Fruit fly (Drosophila melanogaster) S2 (cell line): ENCODE results near the gene serp.
"Not testable (repeated sequence)": the region's sequence is repeated elsewhere in the genome, so short reads cannot be mapped to it uniquely, and the experiment has no call there.

ENCODE experiments used
- CG8478 ChIP-seq: fragments of >200 bp; optimal IDR thresholded peaks from 2 replicates; lab custom pipeline; 2018
- CTCF ChIP-seq, 2 experiments: fragments of >200 bp; optimal IDR thresholded peaks; 2 replicates each; lab custom pipeline; 2018

serp gene

dm6 chr3L:19707570-19708146 is at the start of gene serp:
serp (minus strand) TSS chr3L:19708015.
- TF ChIP-seq CG8478 (no peak), CTCF (optimal IDR thresholded peaks at IDR 0.05; lab: Kevin White, UChicago) (no peak)

- not testable (repeated sequence) for TF ChIP-seq CTCF (optimal IDR thresholded peaks at IDR 0.05; lab: Kevin White, UChicago); CG8478
These were observed 41.8 kb upstream of the serp start, which contains the start of gene CG42638 for dm6 chr3L:19749644-19750043. CG42638 (minus strand) TSS chr3L:19749744.

dm6 chr3L:19728694-19729093 is 20.9 kb upstream of the serp start, which contains the start of gene CG42529:
CG42529 (plus strand) TSS chr3L:19728994.
- not testable (repeated sequence) for TF ChIP-seq CG8478; CTCF (optimal IDR thresholded peaks at IDR 0.05; lab: Kevin White, UChicago)

dm6 chr3L:19718228-19718627 is 10.4 kb upstream of the serp start, which contains the start of gene Trpml:
Trpml (minus strand) TSS chr3L:19718328.
- TF ChIP-seq CG8478; CTCF (optimal IDR thresholded peaks at IDR 0.05; lab: Kevin White, UChicago): not testable (repeated sequence)

- no peak for TF ChIP-seq CG8478
- TF ChIP-seq CTCF (optimal IDR thresholded peaks at IDR 0.05; lab: Kevin White, UChicago): no peak
These were observed 2.9 kb downstream of the serp start for dm6 chr3L:19704869-19705268.

dm6 chr3L:19703323-19703722 is 4.5 kb downstream of the serp start:
- no peak for TF ChIP-seq CTCF (optimal IDR thresholded peaks at IDR 0.05; lab: Kevin White, UChicago)
- no peak for TF ChIP-seq CG8478

dm6 chr3L:19701662-19702061 is 6.2 kb downstream of the serp start:
- TF ChIP-seq CTCF (optimal IDR thresholded peaks at IDR 0.05; lab: Kevin White, UChicago): no peak
- no peak for TF ChIP-seq CG8478

- TF ChIP-seq CG8478 (no peak), CTCF (optimal IDR thresholded peaks at IDR 0.05; lab: Kevin White, UChicago) (no peak)
These were observed 6.7 kb downstream of the serp start for dm6 chr3L:19701106-19701505.

dm6 chr3L:19700463-19700862 is 7.4 kb downstream of the serp start:
- TF ChIP-seq CG8478: no peak
- no peak for TF ChIP-seq CTCF (optimal IDR thresholded peaks at IDR 0.05; lab: Kevin White, UChicago)

dm6 chr3L:19699651-19700050 is 8.2 kb downstream of the serp start:
- TF ChIP-seq CTCF (optimal IDR thresholded peaks at IDR 0.05; lab: Kevin White, UChicago): no peak
- TF ChIP-seq CG8478: no peak

- TF ChIP-seq CTCF (optimal IDR thresholded peaks at IDR 0.05; lab: Kevin White, UChicago): no peak
- no peak for TF ChIP-seq CG8478
These were observed 9.2 kb downstream of the serp start for dm6 chr3L:19698651-19699050.

- TF ChIP-seq CTCF (optimal IDR thresholded peaks at IDR 0.05; lab: Kevin White, UChicago) (no peak), CG8478 (no peak)
These were observed 10.3 kb downstream of the serp start for dm6 chr3L:19697395-19697978.

dm6 chr3L:19696073-19696960 is 11.5 kb downstream of the serp start:
- no peak for TF ChIP-seq CTCF (optimal IDR thresholded peaks at IDR 0.05; lab: Kevin White, UChicago)
- no peak for TF ChIP-seq CG8478

dm6 chr3L:19695057-19695627 is 12.7 kb downstream of the serp start, which contains the start of gene verm:
verm (minus strand) TSS chr3L:19695260.
- TF ChIP-seq CG8478: no peak
- TF ChIP-seq CTCF (optimal IDR thresholded peaks at IDR 0.05; lab: Kevin White, UChicago): no peak

dm6 chr3L:19694156-19694643 is 13.6 kb downstream of the serp start:
- no peak for TF ChIP-seq CG8478
- no peak for TF ChIP-seq CTCF (optimal IDR thresholded peaks at IDR 0.05; lab: Kevin White, UChicago)
